Worm (Caenorhabditis elegans): ENCODE data around the gene Y41D4B.4.
A peak's percentile ranks its signal among the peaks of the same experiment; 100 is the strongest.

Y41D4B.4 gene

DNA sequence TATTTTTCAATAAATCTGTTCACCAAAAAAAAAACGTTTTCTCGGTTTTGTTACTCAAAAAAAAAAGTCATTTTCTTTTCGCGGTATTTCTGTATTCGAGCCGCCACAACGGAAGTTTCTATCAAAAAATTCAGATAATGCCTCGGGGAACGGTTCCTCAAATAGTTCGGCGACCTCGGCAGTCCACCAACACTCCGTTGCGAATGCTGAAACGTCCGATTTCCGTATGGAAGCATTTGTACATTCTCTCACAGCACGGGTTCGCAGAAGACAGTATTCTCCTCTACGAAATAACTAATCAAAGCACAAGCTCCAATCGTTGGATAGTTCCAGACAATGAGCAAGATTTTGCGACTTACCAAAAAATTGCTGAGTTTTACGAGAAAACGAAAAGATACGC, at the start of gene Y41D4B.4:
Gene Y41D4B.4, plus strand, starts transcription at position 133 of the 400 bp plus-strand sequence.
- TF ChIP-seq ceh-43 (GFP tag; optimal IDR thresholded peaks at IDR 0.05) (no peak), mep-1 (tag; optimal IDR thresholded peaks at IDR 0.05) (no peak), nhr-12 (tag; optimal IDR thresholded peaks at IDR 0.05) (no peak), cnd-1 (tag; optimal IDR thresholded peaks at IDR 0.05) (no peak), elt-3 (tag; optimal IDR thresholded peaks at IDR 0.05) (no peak), ceh-83 (GFP tag; optimal IDR thresholded peaks at IDR 0.05) (no peak), sptf-1 (tag; optimal IDR thresholded peaks at IDR 0.05) (no peak), sem-2 (GFP tag; optimal IDR thresholded peaks at IDR 0.05) (no peak), ztf-11 (tag; optimal IDR thresholded peaks at IDR 0.05) (no peak), nhr-237 (tag; optimal IDR thresholded peaks at IDR 0.05) (no peak), lin-13 (tag; optimal IDR thresholded peaks at IDR 0.05) (no peak), elt-1 (tag; optimal IDR thresholded peaks at IDR 0.05; ENCODE audit: borderline replicate concordance, insufficient read depth) (no peak)

DNA sequence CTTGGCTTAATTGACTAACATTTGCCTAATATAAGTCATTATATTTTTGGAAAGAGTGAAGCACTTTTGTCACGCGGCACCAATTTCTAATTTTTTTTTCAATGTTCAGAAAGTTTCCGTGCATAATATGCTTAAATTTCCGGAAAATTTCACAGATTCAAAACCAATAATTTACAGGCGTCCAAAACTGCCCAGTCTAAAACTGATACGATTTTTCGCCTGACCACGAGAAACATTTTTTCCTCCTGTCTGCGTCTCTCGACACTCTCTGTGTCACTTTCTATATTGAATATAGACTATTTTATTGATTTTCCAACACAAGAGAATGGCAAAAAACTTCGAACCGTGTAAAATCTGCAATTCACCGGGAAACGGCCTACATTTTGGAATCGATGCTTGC, 46.3 kb upstream of the Y41D4B.4 start, which contains the start of gene nhr-122:
Gene nhr-122, plus strand, starts transcription at position 301 of the 400 bp plus-strand sequence.
- TF ChIP-seq mep-1 (tag; optimal IDR thresholded peaks at IDR 0.05): no peak
- no peak for TF ChIP-seq nhr-12 (tag; optimal IDR thresholded peaks at IDR 0.05)
- TF ChIP-seq nhr-76 (tag; optimal IDR thresholded peaks at IDR 0.05): no peak
- no peak for TF ChIP-seq flh-1 (GFP tag; optimal IDR thresholded peaks at IDR 0.05)
- TF ChIP-seq lsy-2 (tag; optimal IDR thresholded peaks at IDR 0.05): no peak

DNA sequence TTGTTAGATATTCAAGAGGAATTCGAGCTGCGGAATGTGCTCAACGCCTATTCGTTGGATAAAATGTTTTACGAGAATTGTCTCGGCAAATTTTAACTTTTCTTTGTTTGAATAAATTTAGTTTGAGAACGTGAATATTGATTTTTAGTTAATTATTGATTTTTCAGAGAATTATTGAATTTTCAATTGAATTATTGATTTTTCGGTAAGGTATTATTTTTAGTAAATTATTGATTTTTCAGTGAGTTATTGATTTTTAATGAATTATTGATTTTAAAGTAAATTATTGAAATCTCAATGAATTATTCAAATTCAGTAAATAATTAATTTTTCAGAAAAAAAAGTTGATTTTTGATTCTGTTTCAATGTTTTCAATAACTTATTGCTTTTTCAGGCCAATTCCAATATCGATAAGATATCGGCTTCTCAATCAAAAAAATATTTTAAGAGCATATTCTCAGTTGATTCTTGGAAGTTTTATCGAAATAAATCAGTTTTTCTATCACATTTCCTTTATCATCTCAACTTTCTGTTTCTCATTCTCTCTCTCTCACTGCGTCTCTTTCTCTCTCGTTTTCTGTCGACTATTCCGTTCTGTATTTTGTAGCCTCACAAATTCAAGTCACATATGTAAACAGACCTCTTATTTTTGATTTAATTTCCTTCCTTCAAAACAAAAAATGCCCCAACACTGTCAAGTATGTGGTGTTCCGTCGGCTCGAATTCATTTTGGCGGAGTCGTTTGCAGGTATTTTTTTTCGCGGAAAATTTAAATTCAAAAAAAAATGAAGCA, 40.2 kb upstream of the Y41D4B.4 start, which contains the start of gene nhr-92:
Gene nhr-92, plus strand, starts transcription at position 576 of the 793 bp plus-strand sequence.
- TF ChIP-seq drap-1 (GFP tag; optimal IDR thresholded peaks at IDR 0.05) (no peak), ceh-83 (GFP tag; optimal IDR thresholded peaks at IDR 0.05) (no peak), ztf-11 (tag; optimal IDR thresholded peaks at IDR 0.05) (no peak), nhr-237 (tag; optimal IDR thresholded peaks at IDR 0.05) (no peak), zip-8 (tag; optimal IDR thresholded peaks at IDR 0.05) (no peak), ces-1 (GFP tag; optimal IDR thresholded peaks at IDR 0.05) (no peak), unc-120 (tag; optimal IDR thresholded peaks at IDR 0.05; ENCODE audit: poor library complexity, severe bottlenecking) (no peak), mls-2 (tag; optimal IDR thresholded peaks at IDR 0.05) (no peak), elt-1 (tag; optimal IDR thresholded peaks at IDR 0.05; ENCODE audit: borderline replicate concordance, insufficient read depth) (no peak)

DNA sequence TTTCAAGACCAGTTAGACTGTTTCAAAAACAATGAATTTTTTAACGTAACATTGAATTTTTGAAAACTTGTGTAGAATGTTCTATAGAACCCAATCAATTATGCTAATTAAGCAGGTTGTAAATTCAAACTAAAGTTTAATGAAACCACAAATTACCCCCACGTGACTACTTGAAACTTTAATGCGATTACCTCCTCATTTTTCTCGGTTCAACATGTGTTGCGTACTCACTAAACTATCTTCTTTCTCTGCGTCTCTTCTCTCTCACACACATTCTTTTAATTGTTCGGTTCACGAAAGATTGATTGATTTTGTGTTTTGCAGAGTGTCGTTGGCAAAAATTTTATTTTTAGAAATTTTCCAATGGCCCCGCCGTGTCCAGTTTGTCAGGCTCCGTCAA, 36.2 kb upstream of the Y41D4B.4 start, which contains the start of gene nhr-87:
Gene nhr-87, plus strand, starts transcription at position 318 of the 400 bp plus-strand sequence.
- no peak for TF ChIP-seq unc-39 (tag; optimal IDR thresholded peaks at IDR 0.05)
- no peak for TF ChIP-seq bed-3 (GFP tag; optimal IDR thresholded peaks at IDR 0.05)
- peak; percentile 22 for TF ChIP-seq hlh-1 (tag; optimal IDR thresholded peaks at IDR 0.05)
- TF ChIP-seq zip-8 (tag; optimal IDR thresholded peaks at IDR 0.05): no peak
- peak; percentile 47 for TF ChIP-seq ces-1 (GFP tag; optimal IDR thresholded peaks at IDR 0.05)
- TF ChIP-seq mep-1 (tag; optimal IDR thresholded peaks at IDR 0.05): no peak

DNA sequence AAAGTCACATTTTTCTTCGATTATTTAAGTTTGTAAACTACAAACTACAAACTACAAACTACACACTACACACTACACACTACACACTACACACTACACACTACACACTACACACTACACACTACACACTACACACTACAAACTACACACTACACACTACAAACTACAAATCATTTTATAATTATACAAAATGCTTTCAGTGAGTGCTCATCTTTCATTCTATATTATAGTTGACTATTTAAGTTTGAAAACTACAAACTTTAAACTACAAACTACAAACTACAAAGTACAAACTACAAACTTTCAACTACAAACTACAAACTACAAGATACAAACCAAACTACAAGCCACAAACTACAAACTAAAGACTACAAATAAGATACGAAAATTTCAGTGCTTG, 35.5 kb upstream of the Y41D4B.4 start:
- TF ChIP-seq drap-1 (GFP tag; optimal IDR thresholded peaks at IDR 0.05): no peak
- no peak for TF ChIP-seq nhr-28 (tag; optimal IDR thresholded peaks at IDR 0.05)
- TF ChIP-seq blmp-1 (tag; optimal IDR thresholded peaks at IDR 0.05): no peak
- no peak for TF ChIP-seq nhr-12 (tag; optimal IDR thresholded peaks at IDR 0.05)
- TF ChIP-seq flh-1 (GFP tag; optimal IDR thresholded peaks at IDR 0.05): no peak
- TF ChIP-seq mls-2 (tag; optimal IDR thresholded peaks at IDR 0.05): no peak
- TF ChIP-seq nhr-237 (tag; optimal IDR thresholded peaks at IDR 0.05): no peak

DNA sequence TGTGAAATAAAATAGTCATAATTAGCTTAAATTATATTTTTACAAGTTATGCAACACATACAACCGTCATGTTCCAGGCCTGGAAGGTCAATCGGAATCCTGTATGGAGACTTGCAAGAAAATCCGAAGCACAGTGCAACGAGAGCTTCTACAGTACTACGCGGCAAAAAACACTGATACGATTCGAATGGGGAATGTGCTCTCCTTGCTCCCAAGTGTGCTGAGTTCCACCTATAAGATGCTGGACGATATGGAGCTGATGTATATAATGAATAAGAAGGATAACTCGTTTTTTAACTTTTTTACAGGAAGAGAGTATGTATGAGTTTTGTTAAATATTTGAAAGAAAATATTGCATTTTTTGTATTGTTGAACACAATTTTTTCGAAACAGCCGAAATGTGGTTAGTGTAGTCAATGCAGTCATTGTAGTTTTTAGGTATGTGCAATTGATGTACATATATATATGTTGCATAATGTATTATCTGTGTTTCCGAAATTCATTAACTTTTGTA, 33.5 kb upstream of the Y41D4B.4 start, which contains the start of gene nhr-146:
Gene nhr-146, plus strand, starts transcription at position 464 of the 514 bp plus-strand sequence.
- TF ChIP-seq ceh-43 (GFP tag; optimal IDR thresholded peaks at IDR 0.05) (no peak), ztf-11 (tag; optimal IDR thresholded peaks at IDR 0.05) (no peak), nhr-2 (tag; optimal IDR thresholded peaks at IDR 0.05) (no peak), nhr-237 (tag; optimal IDR thresholded peaks at IDR 0.05) (no peak), ceh-39 (tag; optimal IDR thresholded peaks at IDR 0.05) (no peak), ceh-83 (GFP tag; optimal IDR thresholded peaks at IDR 0.05) (no peak), cnd-1 (tag; optimal IDR thresholded peaks at IDR 0.05) (no peak), nhr-12 (tag; optimal IDR thresholded peaks at IDR 0.05) (no peak), blmp-1 (tag; optimal IDR thresholded peaks at IDR 0.05) (no peak), sem-2 (GFP tag; optimal IDR thresholded peaks at IDR 0.05) (no peak), drap-1 (GFP tag; optimal IDR thresholded peaks at IDR 0.05) (no peak), ces-1 (GFP tag; optimal IDR thresholded peaks at IDR 0.05) (no peak), flh-1 (GFP tag; optimal IDR thresholded peaks at IDR 0.05) (no peak), elt-3 (tag; optimal IDR thresholded peaks at IDR 0.05) (no peak), pha-4 (tag; optimal IDR thresholded peaks at IDR 0.05) (no peak), M03D4.4 (tag; optimal IDR thresholded peaks at IDR 0.05) (no peak), lin-13 (tag; optimal IDR thresholded peaks at IDR 0.05) (no peak), unc-120 (tag; optimal IDR thresholded peaks at IDR 0.05; ENCODE audit: poor library complexity, severe bottlenecking) (no peak), zip-8 (tag; optimal IDR thresholded peaks at IDR 0.05) (no peak), mls-2 (tag; optimal IDR thresholded peaks at IDR 0.05) (no peak)
